Fruit fly (Drosophila melanogaster) whole organism, pupa: Measurements from ENCODE around the gene BCAS2.

Experiments
- CG10348 ChIP-seq: fragments of 200-800 bp; sonication (Bioruptor generic); IDR thresholded peaks from 2 replicates; pipeline ENCODE4 v1.3.6; 2022; ENCODE audit warnings: missing biosample characterization, missing genetic modification characterization
- CG12605 ChIP-seq: fragments of 200-800 bp; sonication (Bioruptor generic); IDR thresholded peaks from 2 replicates; pipeline ENCODE4 v1.3.6; 2022; ENCODE audit warnings: missing biosample characterization, missing genetic modification characterization
- CG13204 ChIP-seq: fragments of 200-800 bp; sonication (Bioruptor generic); optimal IDR thresholded peaks from 2 replicates; lab custom pipeline; 2018; ENCODE audit warnings: missing biosample characterization, mild to moderate bottlenecking, missing genetic modification characterization, moderate library complexity
- CG14655 ChIP-seq: fragments of 200-800 bp; sonication (Bioruptor generic); optimal IDR thresholded peaks from 3 replicates; lab custom pipeline; 2017; ENCODE audit warnings: mild to moderate bottlenecking, missing biosample characterization, missing genetic modification reagents, missing genetic modification characterization
- CG15710 ChIP-seq: fragments of 200-800 bp; sonication (Bioruptor generic); optimal IDR thresholded peaks from 2 replicates; lab custom pipeline; 2018; ENCODE audit warnings: missing biosample characterization, mild to moderate bottlenecking, missing genetic modification characterization, moderate library complexity
- CG17806 ChIP-seq: fragments of 200-800 bp; sonication (Bioruptor generic); optimal IDR thresholded peaks from 2 replicates; lab custom pipeline; 2018; ENCODE audit warnings: missing biosample characterization, mild to moderate bottlenecking, missing genetic modification characterization, moderate library complexity
- CG32121 ChIP-seq: fragments of 200-800 bp; sonication (Bioruptor generic); IDR thresholded peaks from 2 replicates; pipeline ENCODE4 v1.3.6; 2022; ENCODE audit warnings: missing biosample characterization, missing genetic modification characterization
- CG34367 ChIP-seq: fragments of 200-800 bp; sonication (Bioruptor generic); optimal IDR thresholded peaks from 2 replicates; lab custom pipeline; 2018; ENCODE audit warnings: missing biosample characterization, mild to moderate bottlenecking, missing genetic modification characterization
- CG4496 ChIP-seq: fragments of 200-800 bp; sonication (Bioruptor generic); IDR thresholded peaks from 3 replicates; pipeline ENCODE4 v1.3.6; 2022; ENCODE audit warnings: missing biosample characterization, missing genetic modification characterization
- CG8159 ChIP-seq: fragments of 200-800 bp; sonication (Bioruptor generic); optimal IDR thresholded peaks from 3 replicates; lab custom pipeline; 2018; ENCODE audit warnings: missing biosample characterization, mild to moderate bottlenecking, missing genetic modification characterization, moderate library complexity
- CG8301 ChIP-seq: fragments of 200-800 bp; sonication (Bioruptor generic); optimal IDR thresholded peaks from 2 replicates; lab custom pipeline; 2018; ENCODE audit warnings: missing biosample characterization, mild to moderate bottlenecking, missing genetic modification characterization
- CG9948 ChIP-seq: fragments of 200-800 bp; sonication (Bioruptor generic); optimal IDR thresholded peaks from 2 replicates; lab custom pipeline; 2018; ENCODE audit warnings: missing biosample characterization, mild to moderate bottlenecking, missing genetic modification characterization, moderate library complexity
- D1 ChIP-seq: fragments of 200-800 bp; sonication (Bioruptor generic); optimal IDR thresholded peaks from 2 replicates; lab custom pipeline; 2018; ENCODE audit warnings: missing biosample characterization, mild to moderate bottlenecking, missing genetic modification characterization, moderate library complexity
- EcR ChIP-seq: fragments of 200-800 bp; sonication (Bioruptor generic); optimal IDR thresholded peaks from 3 replicates; lab custom pipeline; 2019; ENCODE audit warnings: missing biosample characterization, missing genetic modification characterization, mild to moderate bottlenecking, moderate library complexity, missing genetic modification reagents
- Ets98B ChIP-seq: fragments of 200-800 bp; sonication (Bioruptor generic); IDR thresholded peaks from 2 replicates; pipeline ENCODE4 v1.3.6; 2022; ENCODE audit warnings: missing biosample characterization, missing genetic modification characterization
- Pif1A ChIP-seq: fragments of 200-800 bp; sonication (Bioruptor generic); optimal IDR thresholded peaks from 3 replicates; lab custom pipeline; 2016; ENCODE audit warnings: missing biosample characterization, missing genetic modification characterization
- Pif1B ChIP-seq: fragments of 200-800 bp; sonication (Bioruptor generic); optimal IDR thresholded peaks from 3 replicates; lab custom pipeline; 2016; ENCODE audit warnings: missing biosample characterization, missing genetic modification characterization
- Snoo ChIP-seq: fragments of 200-800 bp; sonication (Bioruptor generic); optimal IDR thresholded peaks from 3 replicates; lab custom pipeline; 2017; ENCODE audit warnings: missing biosample characterization, mild to moderate bottlenecking, missing genetic modification characterization, inconsistent platforms
- fd96Ca ChIP-seq: fragments of 200-800 bp; sonication (Bioruptor generic); IDR thresholded peaks from 3 replicates; pipeline ENCODE4 v1.3.6; 2022; ENCODE audit warnings: missing biosample characterization, missing genetic modification characterization
- gl ChIP-seq: fragments of 200-800 bp; sonication (Bioruptor generic); optimal IDR thresholded peaks from 2 replicates; lab custom pipeline; 2018; ENCODE audit warnings: missing biosample characterization, mild to moderate bottlenecking, missing genetic modification characterization
- rn ChIP-seq: fragments of 200-800 bp; sonication (Bioruptor generic); IDR thresholded peaks from 2 replicates; pipeline ENCODE4 v1.3.6; 2022; ENCODE audit warnings: missing biosample characterization, missing genetic modification characterization

BCAS2 gene

dm6 chr3R:27925000-27925970, 3.1 kb upstream of the BCAS2 start, which contains the start of gene mino:
Gene mino (plus strand): TSS chr3R:27925191.
- TF ChIP-seq CG34367 (tag; lab: Kevin White, UChicago) (no peak), CG13204 (GFP tag; lab: Kevin White, UChicago) (peak; percentile 95), Pif1B (GFP tag; lab: Kevin White, UChicago) (peak; percentile 23), gl (peak; percentile 79), CG32121 (peak; percentile 45; the same call in 1 of the 2 replicates), Ets98B (GFP tag; lab: Robert Waterston, UW) (peak; percentile 25; the same call in 1 of the 2 replicates), CG10348 (GFP tag; lab: Robert Waterston, UW) (no peak), CG12605 (GFP tag; lab: Robert Waterston, UW) (peak; percentile 28), Pif1A (GFP tag; lab: Kevin White, UChicago) (peak; percentile 27), fd96Ca (GFP tag; lab: Robert Waterston, UW) (no peak), CG4496 (GFP tag; lab: Robert Waterston, UW) (no peak), D1 (no peak)

- TF ChIP-seq CG32121 (0 out of 2 replicates have a peak, but pooled peaks have one; percentile 40), Snoo (tag; lab: Kevin White, UChicago) (peak; percentile 92), D1 (no peak), Pif1A (GFP tag; lab: Kevin White, UChicago) (peak; percentile 76), Ets98B (GFP tag; lab: Robert Waterston, UW) (peak; percentile 59), CG9948 (tag; lab: Kevin White, UChicago) (peak; percentile 3), fd96Ca (GFP tag; lab: Robert Waterston, UW) (peak; percentile 6; the same call in 1 of the 3 replicates), CG14655 (GFP tag; lab: Kevin White, UChicago) (no peak), CG12605 (GFP tag; lab: Robert Waterston, UW) (peak; percentile 67; the same call in 1 of the 2 replicates), CG10348 (GFP tag; lab: Robert Waterston, UW) (no peak), CG15710 (peak; percentile 65), rn (GFP tag; lab: Robert Waterston, UW) (peak; percentile 62; the same call in 1 of the 2 replicates), CG8159 (tag; lab: Kevin White, UChicago) (peak; percentile 47), CG13204 (GFP tag; lab: Kevin White, UChicago) (no peak), gl (peak; percentile 8), CG34367 (tag; lab: Kevin White, UChicago) (peak; percentile 80), CG4496 (GFP tag; lab: Robert Waterston, UW) (peak; percentile 85), CG17806 (tag; lab: Kevin White, UChicago) (no peak), Pif1B (GFP tag; lab: Kevin White, UChicago) (peak; percentile 40)
These were observed 568 bp upstream of the BCAS2 start, which contains the start of gene RpL4 for dm6 chr3R:27922673-27923175. Gene RpL4 (plus strand): TSS chr3R:27922821.

- TF ChIP-seq CG8301 = no peak
- TF ChIP-seq D1 = no peak
- TF ChIP-seq CG9948 (tag; lab: Kevin White, UChicago) = no peak
- TF ChIP-seq Snoo (tag; lab: Kevin White, UChicago) = no peak
These were observed 1.3 kb downstream of the BCAS2 start, which contains the start of gene CG12259 for dm6 chr3R:27920883-27921282. Gene CG12259 (minus strand): TSS chr3R:27921089.

dm6 chr3R:27919385-27919789, 2.8 kb downstream of the BCAS2 start, which contains the start of gene Boh1:
Gene Boh1 (minus strand): TSS chr3R:27919460.
- TF ChIP-seq CG8159 (tag; lab: Kevin White, UChicago) (peak; percentile 46), rn (GFP tag; lab: Robert Waterston, UW) (no peak), Snoo (tag; lab: Kevin White, UChicago) (peak; percentile 39)

dm6 chr3R:27916355-27917019, 5.7 kb downstream of the BCAS2 start, which contains the start of the genes CG5003 and mRpS22:
Gene CG5003 (minus strand): TSS chr3R:27916516.
Gene mRpS22 (plus strand): TSS chr3R:27916908.
- TF ChIP-seq CG14655 (GFP tag; lab: Kevin White, UChicago) = no peak
- peak; percentile 44 for TF ChIP-seq Snoo (tag; lab: Kevin White, UChicago)
- TF ChIP-seq fd96Ca (GFP tag; lab: Robert Waterston, UW) = no peak
- no peak for TF ChIP-seq D1
- TF ChIP-seq EcR (GFP tag; lab: Kevin White, UChicago) = no peak
- TF ChIP-seq CG8301 = no peak
- TF ChIP-seq CG4496 (GFP tag; lab: Robert Waterston, UW) = 0 out of 3 replicates have a peak, but pooled peaks have one; percentile 34
- peak; percentile 4 for TF ChIP-seq CG9948 (tag; lab: Kevin White, UChicago)
- TF ChIP-seq CG32121 = no peak
- peak; percentile 55 for TF ChIP-seq CG15710
- TF ChIP-seq rn (GFP tag; lab: Robert Waterston, UW) = no peak
- no peak for TF ChIP-seq Ets98B (GFP tag; lab: Robert Waterston, UW)
- TF ChIP-seq gl = no peak
- no peak for TF ChIP-seq CG34367 (tag; lab: Kevin White, UChicago)
- TF ChIP-seq CG17806 (tag; lab: Kevin White, UChicago) = peak; percentile 12
- TF ChIP-seq Pif1B (GFP tag; lab: Kevin White, UChicago) = peak; percentile 43
- no peak for TF ChIP-seq Pif1A (GFP tag; lab: Kevin White, UChicago)
- TF ChIP-seq CG10348 (GFP tag; lab: Robert Waterston, UW) = no peak
- TF ChIP-seq CG13204 (GFP tag; lab: Kevin White, UChicago) = no peak
- TF ChIP-seq CG12605 (GFP tag; lab: Robert Waterston, UW) = no peak
- peak; percentile 53 for TF ChIP-seq CG8159 (tag; lab: Kevin White, UChicago)
